ENCODE assay signal across 5 fruit fly cellular contexts in the genomic region with DNA sequence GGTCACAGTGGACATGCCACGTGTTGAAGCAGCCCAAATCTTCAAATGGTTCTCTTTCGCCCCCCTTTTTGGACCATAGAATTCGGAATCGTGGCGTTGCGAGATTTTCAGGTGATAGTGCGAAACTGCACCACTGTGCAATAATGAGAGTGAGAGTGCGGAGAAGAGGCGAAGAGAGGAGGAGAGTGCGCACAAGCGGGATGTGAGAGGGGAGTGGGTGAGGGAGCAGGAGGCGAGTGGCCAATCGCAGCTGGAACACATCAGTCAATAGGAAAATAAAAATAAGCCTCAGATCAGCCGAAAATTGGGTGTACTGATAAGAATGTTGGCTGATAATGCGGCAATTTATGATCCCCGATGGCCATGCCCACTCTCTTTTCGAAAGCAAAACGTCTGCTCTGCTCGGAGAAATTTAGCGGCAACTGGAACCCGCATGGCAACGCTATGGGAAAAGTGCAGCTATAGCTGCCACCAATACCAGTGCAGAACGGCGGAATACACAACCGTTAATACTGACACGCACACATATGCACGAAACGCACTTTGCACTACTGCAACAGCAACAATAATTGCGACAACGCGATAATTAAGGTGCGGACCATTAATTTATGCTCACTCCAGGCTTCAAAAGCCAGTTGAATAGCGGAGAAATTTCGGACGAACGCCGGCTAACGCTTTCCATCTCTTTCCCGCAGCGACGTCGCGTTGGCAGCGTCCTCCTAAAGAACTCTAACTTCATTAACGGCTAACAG.
TF ChIP-seq lines count a peak whose summit lies in the region.

No protein-coding gene starts in this region.

- no peak for TF ChIP-seq CTCF in whole organism, embryonic (GFP tag; optimal IDR thresholded peaks at IDR 0.05; lab: Kevin White, UChicago)

TF ChIP-seq in whole organism, adult, 20 proteins besides CTCF, POLR2A, EP300 and RAD21:
- TF ChIP-seq tj (GFP tag; optimal IDR thresholded peaks at IDR 0.05; lab: Kevin White, UChicago) (peak; percentile 72), CG12768 (GFP tag; optimal IDR thresholded peaks at IDR 0.05; lab: Kevin White, UChicago) (peak; percentile 86), cic (GFP tag; optimal IDR thresholded peaks at IDR 0.05; lab: Kevin White, UChicago) (peak; percentile 63), kay (GFP tag; lab: Kevin White, UChicago; ENCODE audit: borderline replicate concordance) (no peak), CG11617 (GFP tag; optimal IDR thresholded peaks at IDR 0.05; lab: Kevin White, UChicago) (peak; percentile 29), CG7101 (tag; optimal IDR thresholded peaks at IDR 0.05; lab: Kevin White, UChicago) (peak; percentile 1), Hr96 (GFP tag; optimal IDR thresholded peaks at IDR 0.05; lab: Kevin White, UChicago) (no peak), Clk (GFP tag; optimal IDR thresholded peaks at IDR 0.05; lab: Kevin White, UChicago) (no peak), bab1 (GFP tag; optimal IDR thresholded peaks at IDR 0.05; lab: Kevin White, UChicago) (no peak), Mnt (GFP tag; optimal IDR thresholded peaks at IDR 0.05; lab: Kevin White, UChicago) (peak; percentile 51), CG33017 (tag; optimal IDR thresholded peaks at IDR 0.05; lab: Kevin White, UChicago) (no peak), pad (GFP tag; optimal IDR thresholded peaks at IDR 0.05; lab: Kevin White, UChicago) (peak; percentile 85), CG1620 (GFP tag; optimal IDR thresholded peaks at IDR 0.05; lab: Kevin White, UChicago) (no peak), ovo (GFP tag; optimal IDR thresholded peaks at IDR 0.05; lab: Kevin White, UChicago) (peak; percentile 75)
TF ChIP-seq in whole organism, adult: peak in this region for 8.

TF ChIP-seq in whole organism, embryonic, 481 proteins besides CTCF, POLR2A, EP300 and RAD21 (continues in another document):
- peak; percentile 37; the same call in 1 of the 2 replicates for TF ChIP-seq rib (GFP tag; IDR thresholded peaks at IDR 0.05; lab: Robert Waterston, UW)
- TF ChIP-seq gcm (GFP tag; optimal IDR thresholded peaks at IDR 0.05; lab: Kevin White, UChicago) = peak; percentile 54
- no peak for TF ChIP-seq tll (GFP tag; optimal IDR thresholded peaks at IDR 0.05; lab: Kevin White, UChicago)
- TF ChIP-seq abd-A (tag; optimal IDR thresholded peaks at IDR 0.05; lab: Kevin White, UChicago) = peak; percentile 70
- TF ChIP-seq bowl (GFP tag; IDR thresholded peaks at IDR 0.05; lab: Robert Waterston, UW) = peak; percentile 30; the same call in 1 of the 2 replicates
- TF ChIP-seq Atf-2 (GFP tag; optimal IDR thresholded peaks at IDR 0.05; lab: Kevin White, UChicago) = no peak
- TF ChIP-seq HLHmδ (GFP tag; optimal IDR thresholded peaks at IDR 0.05; lab: Kevin White, UChicago) = peak; percentile 73
- TF ChIP-seq Trl (optimal IDR thresholded peaks at IDR 0.05; lab: Kevin White, UChicago) = peak; percentile 69 to 84
- peak; percentile 64 for TF ChIP-seq Trl (GFP tag; optimal IDR thresholded peaks at IDR 0.05; lab: Kevin White, UChicago)
- no peak for TF ChIP-seq CG6854 (GFP tag; optimal IDR thresholded peaks at IDR 0.05; lab: Kevin White, UChicago)
- peak; percentile 83 for TF ChIP-seq sens (GFP tag; lab: Kevin White, UChicago)
- TF ChIP-seq CG15479 (GFP tag; optimal IDR thresholded peaks at IDR 0.05; lab: Kevin White, UChicago) = peak; percentile 52
- TF ChIP-seq chinmo (GFP tag; IDR thresholded peaks at IDR 0.05; lab: Robert Waterston, UW; ENCODE audit: partially characterized antibody) = peak; percentile 57; the same call in 2 of the 4 replicates
- TF ChIP-seq crol (GFP tag; IDR thresholded peaks at IDR 0.05; lab: Robert Waterston, UW) = peak; percentile 97
- peak; percentile 4 for TF ChIP-seq tx (GFP tag; optimal IDR thresholded peaks at IDR 0.05; lab: Kevin White, UChicago)
- TF ChIP-seq onecut (GFP tag; IDR thresholded peaks at IDR 0.05; lab: Robert Waterston, UW) = no peak
- peak; percentile 93 for TF ChIP-seq Blimp-1 (GFP tag; optimal IDR thresholded peaks at IDR 0.05; lab: Kevin White, UChicago)

TF ChIP-seq in whole organism, prepupa, 60 proteins besides CTCF, POLR2A, EP300 and RAD21 (continues in another document):
- no peak for TF ChIP-seq CG8632 (GFP tag; optimal IDR thresholded peaks at IDR 0.05; lab: Kevin White, UChicago)
- peak; percentile 73 for TF ChIP-seq spab (GFP tag; optimal IDR thresholded peaks at IDR 0.05; lab: Kevin White, UChicago)
- TF ChIP-seq fd59A (GFP tag; optimal IDR thresholded peaks at IDR 0.05; lab: Kevin White, UChicago) = no peak
- no peak for TF ChIP-seq dsx (GFP tag; optimal IDR thresholded peaks at IDR 0.05; lab: Kevin White, UChicago; ENCODE audit: poor library complexity, severe bottlenecking)
- no peak for TF ChIP-seq Ets21C (GFP tag; optimal IDR thresholded peaks at IDR 0.05; lab: Kevin White, UChicago)
- peak; percentile 26 for TF ChIP-seq fkh (GFP tag; optimal IDR thresholded peaks at IDR 0.05; lab: Kevin White, UChicago)
- peak; percentile 84 for TF ChIP-seq ss (GFP tag; optimal IDR thresholded peaks at IDR 0.05; lab: Kevin White, UChicago)
- no peak for TF ChIP-seq Gug (GFP tag; IDR thresholded peaks at IDR 0.05; lab: Robert Waterston, UW)
- no peak; the same call in 1 of the 2 replicates for TF ChIP-seq CG11294 (GFP tag; IDR thresholded peaks at IDR 0.05; lab: Robert Waterston, UW)
- TF ChIP-seq CG6854 (GFP tag; optimal IDR thresholded peaks at IDR 0.05; lab: Kevin White, UChicago) = peak; percentile 50
- TF ChIP-seq CG34406 (GFP tag; optimal IDR thresholded peaks at IDR 0.05; lab: Kevin White, UChicago) = peak; percentile 20
- TF ChIP-seq Eip78C (GFP tag; lab: Kevin White, UChicago) = peak; percentile 77
- peak; percentile 36 for TF ChIP-seq Sox14 (GFP tag; optimal IDR thresholded peaks at IDR 0.05; lab: Kevin White, UChicago)
- TF ChIP-seq achi (GFP tag; optimal IDR thresholded peaks at IDR 0.05; lab: Kevin White, UChicago) = no peak
- TF ChIP-seq acj6 (GFP tag; optimal IDR thresholded peaks at IDR 0.05; lab: Kevin White, UChicago) = no peak
- TF ChIP-seq Ets96B (tag; optimal IDR thresholded peaks at IDR 0.05; lab: Kevin White, UChicago) = peak; percentile 27
- no peak for TF ChIP-seq CG11762 (GFP tag; optimal IDR thresholded peaks at IDR 0.05; lab: Kevin White, UChicago; ENCODE audit: insufficient read depth)
- TF ChIP-seq lz (GFP tag; optimal IDR thresholded peaks at IDR 0.05; lab: Kevin White, UChicago) = no peak

TF ChIP-seq in whole organism, pupa, 21 proteins besides CTCF, POLR2A, EP300 and RAD21:
- TF ChIP-seq Snoo (tag; optimal IDR thresholded peaks at IDR 0.05; lab: Kevin White, UChicago) (peak; percentile 7), CG17806 (tag; optimal IDR thresholded peaks at IDR 0.05; lab: Kevin White, UChicago) (no peak), Ets98B (GFP tag; IDR thresholded peaks at IDR 0.05; lab: Robert Waterston, UW) (peak; percentile 61), gl (tag; optimal IDR thresholded peaks at IDR 0.05; lab: Kevin White, UChicago) (peak; percentile 79), CG15710 (tag; optimal IDR thresholded peaks at IDR 0.05; lab: Kevin White, UChicago) (peak; percentile 18), CG8301 (tag; optimal IDR thresholded peaks at IDR 0.05; lab: Kevin White, UChicago) (peak; percentile 52), CG4496 (GFP tag; IDR thresholded peaks at IDR 0.05; lab: Robert Waterston, UW) (peak; percentile 58), fd96Ca (GFP tag; IDR thresholded peaks at IDR 0.05; lab: Robert Waterston, UW) (0 out of 3 replicates have a peak, but pooled peaks have one; percentile 22), CG32121 (GFP tag; IDR thresholded peaks at IDR 0.05; lab: Robert Waterston, UW) (peak; percentile 38; the same call in 1 of the 2 replicates), CG8159 (tag; optimal IDR thresholded peaks at IDR 0.05; lab: Kevin White, UChicago) (peak; percentile 33), Pif1B (GFP tag; optimal IDR thresholded peaks at IDR 0.05; lab: Kevin White, UChicago) (peak; percentile 28), CG12605 (GFP tag; IDR thresholded peaks at IDR 0.05; lab: Robert Waterston, UW) (peak; percentile 38; the same call in 1 of the 2 replicates), CG10348 (GFP tag; IDR thresholded peaks at IDR 0.05; lab: Robert Waterston, UW) (no peak), CG34367 (tag; optimal IDR thresholded peaks at IDR 0.05; lab: Kevin White, UChicago) (no peak), EcR (GFP tag; optimal IDR thresholded peaks at IDR 0.05; lab: Kevin White, UChicago) (peak; percentile 52), D1 (tag; optimal IDR thresholded peaks at IDR 0.05; lab: Kevin White, UChicago) (no peak)

TF ChIP-seq in whole organism, wandering third instar larva, 38 proteins besides CTCF, POLR2A, EP300 and RAD21 (continues in another document):
- TF ChIP-seq Hr78 (GFP tag; optimal IDR thresholded peaks at IDR 0.05; lab: Kevin White, UChicago) = no peak
- TF ChIP-seq Dfd (GFP tag; optimal IDR thresholded peaks at IDR 0.05; lab: Kevin White, UChicago) = no peak
- no peak for TF ChIP-seq ey (GFP tag; optimal IDR thresholded peaks at IDR 0.05; lab: Kevin White, UChicago)
- TF ChIP-seq br (GFP tag; optimal IDR thresholded peaks at IDR 0.05; lab: Kevin White, UChicago) = no peak
- TF ChIP-seq CG32264 (GFP tag; optimal IDR thresholded peaks at IDR 0.05; lab: Kevin White, UChicago) = no peak
- TF ChIP-seq Hnf4 (GFP tag; optimal IDR thresholded peaks at IDR 0.05; lab: Kevin White, UChicago) = peak; percentile 16
- TF ChIP-seq Jra (GFP tag; optimal IDR thresholded peaks at IDR 0.05; lab: Kevin White, UChicago) = no peak
- TF ChIP-seq fru (GFP tag; optimal IDR thresholded peaks at IDR 0.05; lab: Kevin White, UChicago) = peak; percentile 36
- TF ChIP-seq GATAd (GFP tag; optimal IDR thresholded peaks at IDR 0.05; lab: Kevin White, UChicago) = no peak
- no peak for TF ChIP-seq Rel (GFP tag; optimal IDR thresholded peaks at IDR 0.05; lab: Kevin White, UChicago)
- TF ChIP-seq Rel (tag; optimal IDR thresholded peaks at IDR 0.05; lab: Kevin White, UChicago) = peak; percentile 51
- peak; percentile 10 for TF ChIP-seq Sp1 (GFP tag; optimal IDR thresholded peaks at IDR 0.05; lab: Kevin White, UChicago)
- TF ChIP-seq Abd-B (GFP tag; optimal IDR thresholded peaks at IDR 0.05; lab: Kevin White, UChicago) = no peak
- peak; percentile 62 for TF ChIP-seq woc (GFP tag; optimal IDR thresholded peaks at IDR 0.05; lab: Kevin White, UChicago)
- TF ChIP-seq dsf (GFP tag; optimal IDR thresholded peaks at IDR 0.05; lab: Kevin White, UChicago; ENCODE audit: borderline replicate concordance) = no peak
- no peak for TF ChIP-seq Mio (GFP tag; optimal IDR thresholded peaks at IDR 0.05; lab: Kevin White, UChicago)
- peak; percentile 44 for TF ChIP-seq rgr (GFP tag; optimal IDR thresholded peaks at IDR 0.05; lab: Kevin White, UChicago)
- TF ChIP-seq Vsx2 (GFP tag; optimal IDR thresholded peaks at IDR 0.05; lab: Kevin White, UChicago; ENCODE audit: partially characterized antibody) = no peak
- TF ChIP-seq CrebA (GFP tag; optimal IDR thresholded peaks at IDR 0.05; lab: Kevin White, UChicago; ENCODE audit: borderline replicate concordance) = no peak
- TF ChIP-seq lola (GFP tag; optimal IDR thresholded peaks at IDR 0.05; lab: Kevin White, UChicago) = no peak
- TF ChIP-seq pan (optimal IDR thresholded peaks at IDR 0.05; lab: Kevin White, UChicago) = no peak
- peak; percentile 47 for TF ChIP-seq h (GFP tag; optimal IDR thresholded peaks at IDR 0.05; lab: Kevin White, UChicago)
- TF ChIP-seq usp (GFP tag; optimal IDR thresholded peaks at IDR 0.05; lab: Kevin White, UChicago) = no peak
- no peak for TF ChIP-seq brk (GFP tag; optimal IDR thresholded peaks at IDR 0.05; lab: Kevin White, UChicago)
